Fruit fly (Drosophila melanogaster): ENCODE results near the gene Gdap1.

Gdap1 gene

dm6 chr3L:5152354-5152806 lies 10.6 kb downstream of the Gdap1 start, which contains the start of the genes Gen and Srp54k (continued):
- peak; percentile 46 for TF ChIP-seq CG15601 (tag; optimal IDR thresholded peaks at IDR 0.05)
- TF ChIP-seq YL-1 (GFP tag; optimal IDR thresholded peaks at IDR 0.05), result peak; percentile 96
- TF ChIP-seq pan (optimal IDR thresholded peaks at IDR 0.05), result no peak
- peak in 1 of 2 experiments; percentile 22 for TF ChIP-seq pan (GFP tag; optimal IDR thresholded peaks at IDR 0.05 in 1 of 2, IDR thresholded peaks at IDR 0.05 in 1 of 2)
- peak; percentile 59 for TF ChIP-seq CoRest (tag; optimal IDR thresholded peaks at IDR 0.05)
- TF ChIP-seq MBD-R2 (GFP tag; IDR thresholded peaks at IDR 0.05), result peak; percentile 94
- TF ChIP-seq CG18619 (GFP tag; optimal IDR thresholded peaks at IDR 0.05), result peak; percentile 34
- no peak for TF ChIP-seq Sox100B (GFP tag; optimal IDR thresholded peaks at IDR 0.05)
- peak; percentile 50 for TF ChIP-seq Xbp1 (GFP tag; optimal IDR thresholded peaks at IDR 0.05)
- no peak for TF ChIP-seq Awh (GFP tag; IDR thresholded peaks at IDR 0.05)
- TF ChIP-seq Rfx (GFP tag; IDR thresholded peaks at IDR 0.05), result peak; percentile 69
- TF ChIP-seq CG9817 (tag; optimal IDR thresholded peaks at IDR 0.05), result peak; percentile 51
- peak; percentile 31; the same call in 1 of the 2 replicates for TF ChIP-seq vvl (GFP tag; IDR thresholded peaks at IDR 0.05)
- TF ChIP-seq ind (GFP tag; optimal IDR thresholded peaks at IDR 0.05), result peak; percentile 5
- peak; percentile 46 for TF ChIP-seq ara (GFP tag; IDR thresholded peaks at IDR 0.05)
- 0 out of 2 replicates have a peak, but pooled peaks have one; percentile 45 for TF ChIP-seq rib (GFP tag; IDR thresholded peaks at IDR 0.05)
- peak; percentile 92 for TF ChIP-seq Ets65A (GFP tag)
- TF ChIP-seq tll (GFP tag; optimal IDR thresholded peaks at IDR 0.05), result peak in 1 of 2 experiments; percentile 42
- peak in 1 of 2 experiments; percentile 5 for TF ChIP-seq bsh (GFP tag; optimal IDR thresholded peaks at IDR 0.05)
- TF ChIP-seq CG31224 (GFP tag; IDR thresholded peaks at IDR 0.05), result no peak; the same call in 1 of the 2 replicates
- TF ChIP-seq jigr1 (GFP tag; IDR thresholded peaks at IDR 0.05), result no peak
- TF ChIP-seq sens-2 (GFP tag; IDR thresholded peaks at IDR 0.05), result 0 out of 2 replicates have a peak, but pooled peaks have one; percentile 25
- TF ChIP-seq ERR (GFP tag; optimal IDR thresholded peaks at IDR 0.05), result peak; percentile 4
- TF ChIP-seq Hmr (GFP tag; optimal IDR thresholded peaks at IDR 0.05), result peak; percentile 58
- TF ChIP-seq Bgb (GFP tag; IDR thresholded peaks at IDR 0.05; ENCODE audit: partially characterized antibody), result peak; percentile 35; the same call in 1 of the 2 replicates
- peak; percentile 24 for TF ChIP-seq ems (GFP tag; optimal IDR thresholded peaks at IDR 0.05)
- no peak for TF ChIP-seq zf30C (GFP tag; optimal IDR thresholded peaks at IDR 0.05)
- TF ChIP-seq CG14710 (tag; optimal IDR thresholded peaks at IDR 0.05), result peak; percentile 48
- no peak for TF ChIP-seq CG16863 (GFP tag; optimal IDR thresholded peaks at IDR 0.05)
- TF ChIP-seq CG14667 (GFP tag; IDR thresholded peaks at IDR 0.05), result no peak
- TF ChIP-seq CG10274 (GFP tag; optimal IDR thresholded peaks at IDR 0.05), result no peak
- peak; percentile 51 for TF ChIP-seq Jarid2 (GFP tag; optimal IDR thresholded peaks at IDR 0.05)
- no peak for TF ChIP-seq CG6813 (GFP tag; optimal IDR thresholded peaks at IDR 0.05)
- peak; percentile 4 for TF ChIP-seq scrt (GFP tag; optimal IDR thresholded peaks at IDR 0.05)
- TF ChIP-seq Scr (GFP tag; IDR thresholded peaks at IDR 0.05; ENCODE audit: partially characterized antibody), result peak; percentile 37
- TF ChIP-seq Atf3 (GFP tag; optimal IDR thresholded peaks at IDR 0.05), result no peak
- peak; percentile 8; the same call in 1 of the 2 replicates for TF ChIP-seq CG42726 (GFP tag; IDR thresholded peaks at IDR 0.05; ENCODE audit: partially characterized antibody)
- TF ChIP-seq CG10462 (GFP tag; optimal IDR thresholded peaks at IDR 0.05), result no peak
- peak; percentile 13 for TF ChIP-seq caup (GFP tag; optimal IDR thresholded peaks at IDR 0.05; ENCODE audit: severe bottlenecking)
- no peak for TF ChIP-seq gcm (GFP tag; optimal IDR thresholded peaks at IDR 0.05)
- no peak for TF ChIP-seq CG8765 (GFP tag; IDR thresholded peaks at IDR 0.05)
- TF ChIP-seq CG9932 (GFP tag; IDR thresholded peaks at IDR 0.05), result peak; percentile 60
- TF ChIP-seq chif (GFP tag; optimal IDR thresholded peaks at IDR 0.05), result peak in 1 of 2 experiments; percentile 41
- TF ChIP-seq CG9876 (GFP tag; optimal IDR thresholded peaks at IDR 0.05), result no peak
- peak in 1 of 2 experiments; percentile 75 for TF ChIP-seq insv (GFP tag; optimal IDR thresholded peaks at IDR 0.05)
- no peak for TF ChIP-seq twi (tag; optimal IDR thresholded peaks at IDR 0.05)
- TF ChIP-seq dm (GFP tag; optimal IDR thresholded peaks at IDR 0.05), result peak; percentile 51
- TF ChIP-seq klu (GFP tag; IDR thresholded peaks at IDR 0.05), result peak; percentile 22; the same call in 1 of the 2 replicates
- 0 out of 2 replicates have a peak, but pooled peaks have one; percentile 6 for TF ChIP-seq H2.0 (GFP tag; IDR thresholded peaks at IDR 0.05)
- no peak for TF ChIP-seq Side (GFP tag; optimal IDR thresholded peaks at IDR 0.05)

All from whole organism, embryonic.